Worm (Caenorhabditis elegans) whole organism, L1 larva: Measurements from ENCODE around the gene F57G4.10.
"Not testable (repeated sequence)": the region's sequence is repeated elsewhere in the genome, so short reads cannot be mapped to it uniquely, and the experiment has no call there.

Experiments
- aha-1 ChIP-seq: fragments of 150-350 bp; optimal IDR thresholded peaks from 2 replicates; lab custom pipeline; 2014; ENCODE audit warnings: missing biosample characterization, missing genetic modification characterization
- dpl-1 ChIP-seq, 3 experiments: fragments of 150-350 bp in 2 of 3; sonication (generic microtip) in 1 of 3; optimal IDR thresholded peaks; 2 replicates each; lab custom pipeline; 2014 to 2017; ENCODE audit warnings: missing biosample characterization in 3 of 3, missing genetic modification characterization in 3 of 3, missing genetic modification reagents in 3 of 3
- elt-3 ChIP-seq, 6 experiments: fragments of 150-350 bp in 1 of 6; sonication (generic microtip); optimal IDR thresholded peaks; 2 replicates each; lab custom pipeline; 2017 to 2018; ENCODE audit warnings: missing biosample characterization in 6 of 6, missing genetic modification characterization in 6 of 6, inconsistent platforms in 1 of 6
- jun-1 ChIP-seq: fragments of 150-350 bp; optimal IDR thresholded peaks from 2 replicates; lab custom pipeline; 2014; ENCODE audit warnings: missing biosample characterization, missing genetic modification reagents, missing genetic modification characterization
- mdl-1 ChIP-seq, 2 experiments: fragments of 150-350 bp; optimal IDR thresholded peaks; 2 replicates each; lab custom pipeline; 2014 to 2017; ENCODE audit warnings: missing biosample characterization in 2 of 2, missing genetic modification characterization in 2 of 2, inconsistent platforms in 1 of 2
- nhr-11 ChIP-seq: fragments of 150-350 bp; optimal IDR thresholded peaks from 2 replicates; lab custom pipeline; 2014; ENCODE audit warnings: missing biosample characterization, missing genetic modification characterization
- nhr-84 ChIP-seq: sonication (generic microtip); optimal IDR thresholded peaks from 2 replicates; lab custom pipeline; 2017; ENCODE audit warnings: missing biosample characterization, missing genetic modification characterization
- unc-130 ChIP-seq: fragments of 150-350 bp; optimal IDR thresholded peaks from 2 replicates; lab custom pipeline; 2017; ENCODE audit warnings: missing biosample characterization, missing genetic modification characterization, inconsistent platforms
- unc-86 ChIP-seq: sonication (generic microtip); optimal IDR thresholded peaks from 2 replicates; lab custom pipeline; 2016; ENCODE audit warnings: missing genetic modification characterization, missing compliant biosample characterization

ce11 chrV:17584352-17584843 is 44.3 kb upstream of the F57G4.10 start, which contains the start of gene fbxa-133:
- TF ChIP-seq nhr-11 (tag; lab: Kevin White, UChicago); dpl-1 (GFP tag; optimal IDR thresholded peaks at IDR 0.05; lab: Kevin White, UChicago); mdl-1 (tag; optimal IDR thresholded peaks at IDR 0.05; lab: Kevin White, UChicago); nhr-84; jun-1 (tag; lab: Kevin White, UChicago); aha-1 (tag; lab: Kevin White, UChicago); unc-130 (tag; lab: Kevin White, UChicago); unc-86; elt-3 (tag; optimal IDR thresholded peaks at IDR 0.05; lab: Kevin White, UChicago): not testable (repeated sequence)
